Fruit fly (Drosophila melanogaster): ENCODE data around the gene CG12994.

dm6 chrX:17485293-17486056 lies 41.7 kb upstream of the CG12994 start:
- TF ChIP-seq pan (optimal IDR thresholded peaks at IDR 0.05) (no peak), pan (GFP tag; optimal IDR thresholded peaks at IDR 0.05 in 1 of 2, IDR thresholded peaks at IDR 0.05 in 1 of 2) (no peak), run (tag; optimal IDR thresholded peaks at IDR 0.05) (no peak), mld (GFP tag; IDR thresholded peaks at IDR 0.05; ENCODE audit: partially characterized antibody) (no peak), CG8478 (optimal IDR thresholded peaks at IDR 0.05) (no peak), CG32767 (GFP tag; IDR thresholded peaks at IDR 0.05) (no peak)
